Worm (Caenorhabditis elegans): Measurements from ENCODE around the gene C05D12.1.

- TF ChIP-seq pbrm-1 (GFP tag; IDR thresholded peaks at IDR 0.05), result no peak
- no peak for TF ChIP-seq lin-40 (tag; optimal IDR thresholded peaks at IDR 0.05)
- TF ChIP-seq nfya-1 (tag; optimal IDR thresholded peaks at IDR 0.05; ENCODE audit: borderline replicate concordance, insufficient read depth), result no peak
- TF ChIP-seq snpc-4 (GFP tag; optimal IDR thresholded peaks at IDR 0.05), result no peak
- no peak for TF ChIP-seq snpc-4 (tag; optimal IDR thresholded peaks at IDR 0.05)
- no peak for TF ChIP-seq ceh-79 (tag; optimal IDR thresholded peaks at IDR 0.05)
- TF ChIP-seq sptf-2 (GFP tag; optimal IDR thresholded peaks at IDR 0.05), result no peak
Observed at ce11 chrII:11463899-11464298, 48.3 kb upstream of the C05D12.1 start.
